Fruit fly (Drosophila melanogaster) whole organism: Measurements from ENCODE around the gene ttk.

ENCODE experiments used
- CG8478 ChIP-seq: fragments of >200 bp; optimal IDR thresholded peaks from 2 replicates; lab custom pipeline; 2018; ENCODE audit warnings: inconsistent platforms
- Dll ChIP-seq: fragments of >200 bp; optimal IDR thresholded peaks from 2 replicates; lab custom pipeline; 2017
- pan ChIP-seq: fragments of >200 bp; optimal IDR thresholded peaks from 2 replicates; lab custom pipeline; 2017
- psq ChIP-seq: fragments of >200 bp; optimal IDR thresholded peaks from 2 replicates; lab custom pipeline; 2017
- usp ChIP-seq: fragments of >200 bp; optimal IDR thresholded peaks from 2 replicates; lab custom pipeline; 2017; ENCODE audit warnings: missing biosample characterization, missing genetic modification characterization, mixed read lengths

DNA sequence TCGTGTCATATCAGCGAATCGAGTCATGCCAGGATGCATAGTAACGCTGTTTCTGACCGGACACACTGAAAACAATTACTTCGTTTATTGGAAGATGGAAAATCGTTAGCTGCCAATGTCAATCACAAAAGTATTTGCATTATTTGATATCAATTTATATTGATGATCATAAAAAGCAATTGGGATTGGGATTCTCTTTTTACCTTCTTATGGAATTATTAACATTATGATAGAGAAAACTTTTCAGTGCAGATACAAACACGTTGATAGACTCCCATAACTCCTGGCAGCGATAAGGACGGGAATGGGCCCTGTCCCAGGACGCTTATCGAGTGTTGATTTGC lies 6.8 kb upstream of the ttk start:
- TF ChIP-seq Dll (lab: Kevin White, UChicago) (no peak), CG8478 (lab: Kevin White, UChicago) (no peak), usp (GFP tag; lab: Kevin White, UChicago) (no peak), psq (no peak), pan (lab: Kevin White, UChicago) (no peak)
